Fruit fly (Drosophila melanogaster) whole organism, embryonic: Measurements from ENCODE around the gene CG10064.

Experiments
- Atf3 ChIP-seq: fragments of 200-800 bp; sonication (Bioruptor generic); optimal IDR thresholded peaks from 3 replicates; lab custom pipeline; 2016; ENCODE audit warnings: missing biosample characterization, missing genetic modification characterization
- BtbVII ChIP-seq: fragments of 200-800 bp; sonication (Bioruptor generic); optimal IDR thresholded peaks from 3 replicates; lab custom pipeline; 2017; ENCODE audit warnings: missing biosample characterization, mild to moderate bottlenecking, missing genetic modification characterization
- CG10267 ChIP-seq: fragments of 200-800 bp; sonication (Bioruptor generic); optimal IDR thresholded peaks from 2 replicates; lab custom pipeline; 2018; ENCODE audit warnings: missing biosample characterization, mild to moderate bottlenecking, missing genetic modification characterization, moderate library complexity
- CG10543 ChIP-seq: fragments of 200-800 bp; sonication (Bioruptor generic); optimal IDR thresholded peaks from 3 replicates; lab custom pipeline; 2017; ENCODE audit warnings: missing biosample characterization, mild to moderate bottlenecking, missing genetic modification characterization, moderate library complexity
- CG10979 ChIP-seq: fragments of 200-800 bp; sonication (Bioruptor generic); optimal IDR thresholded peaks from 2 replicates; lab custom pipeline; 2018; ENCODE audit warnings: missing biosample characterization, mild to moderate bottlenecking, missing genetic modification characterization, moderate library complexity
- CG15601 ChIP-seq: fragments of 200-800 bp; sonication (Bioruptor generic); optimal IDR thresholded peaks from 3 replicates; lab custom pipeline; 2019; ENCODE audit warnings: missing biosample characterization, mild to moderate bottlenecking, missing genetic modification characterization, moderate library complexity
- CG2199 ChIP-seq: fragments of 200-800 bp; sonication (Bioruptor generic); IDR thresholded peaks from 3 replicates; pipeline ENCODE4 v1.3.6; 2022; ENCODE audit warnings: missing biosample characterization, missing genetic modification characterization
- CG33213 ChIP-seq: fragments of 200-800 bp; sonication (Bioruptor generic); optimal IDR thresholded peaks from 3 replicates; lab custom pipeline; 2016; ENCODE audit warnings: missing biosample characterization, missing genetic modification characterization
- CG33557 ChIP-seq: fragments of 200-800 bp; sonication (Bioruptor generic); optimal IDR thresholded peaks from 2 replicates; lab custom pipeline; 2019; ENCODE audit warnings: missing biosample characterization, mild to moderate bottlenecking, missing genetic modification characterization, moderate library complexity
- CG34422 ChIP-seq: fragments of 200-800 bp; sonication (Bioruptor generic); IDR thresholded peaks from 3 replicates; pipeline ENCODE4 v1.3.6; 2022; ENCODE audit warnings: missing biosample characterization, missing genetic modification characterization
- CG3847 ChIP-seq: fragments of 200-800 bp; sonication (Bioruptor generic); IDR thresholded peaks from 2 replicates; pipeline ENCODE4 v1.3.6; 2022; ENCODE audit warnings: missing biosample characterization, missing genetic modification characterization
- CG4282 ChIP-seq: fragments of 200-800 bp; sonication (Bioruptor generic); optimal IDR thresholded peaks from 2 replicates; lab custom pipeline; 2016; ENCODE audit warnings: missing biosample characterization, missing genetic modification characterization
- CG4424 ChIP-seq: fragments of 200-800 bp; sonication (Bioruptor generic); optimal IDR thresholded peaks from 3 replicates; lab custom pipeline; 2016; ENCODE audit warnings: missing biosample characterization, missing genetic modification characterization
- CG6813 ChIP-seq: fragments of 200-800 bp; sonication (Bioruptor generic); optimal IDR thresholded peaks from 2 replicates; lab custom pipeline; 2017; ENCODE audit warnings: missing biosample characterization, missing genetic modification characterization, mild to moderate bottlenecking, moderate library complexity, missing genetic modification reagents
- CG8478 ChIP-seq: fragments of >200 bp; optimal IDR thresholded peaks from 2 replicates; lab custom pipeline; 2018
- CoRest ChIP-seq: fragments of 200-800 bp; sonication (Bioruptor generic); optimal IDR thresholded peaks from 3 replicates; lab custom pipeline; 2018; ENCODE audit warnings: missing biosample characterization, mild to moderate bottlenecking, missing genetic modification characterization, moderate library complexity
- ERR ChIP-seq: fragments of 200-800 bp; sonication (Bioruptor generic); optimal IDR thresholded peaks from 2 replicates; lab custom pipeline; 2016; ENCODE audit warnings: missing biosample characterization, missing genetic modification characterization
- Eip74EF ChIP-seq, 2 experiments: fragments of 200-800 bp in 1 of 2; fragments of >200 bp in 1 of 2; sonication (Bioruptor generic) in 1 of 2; optimal IDR thresholded peaks; 2 replicates each; lab custom pipeline; 2017 to 2019; ENCODE audit warnings: missing biosample characterization in 2 of 2, missing genetic modification characterization in 2 of 2, mild to moderate bottlenecking in 1 of 2, moderate library complexity in 1 of 2
- Ets97D ChIP-seq: fragments of 200-800 bp; sonication (Bioruptor generic); optimal IDR thresholded peaks from 3 replicates; lab custom pipeline; 2016; ENCODE audit warnings: missing biosample characterization, missing genetic modification characterization
- HmgZ ChIP-seq: fragments of 200-800 bp; sonication (Bioruptor generic); optimal IDR thresholded peaks from 2 replicates; lab custom pipeline; 2018; ENCODE audit warnings: missing biosample characterization, mild to moderate bottlenecking, missing genetic modification characterization
- Jarid2 ChIP-seq: fragments of 200-800 bp; sonication (Bioruptor generic); optimal IDR thresholded peaks from 3 replicates; lab custom pipeline; 2017; ENCODE audit warnings: mild to moderate bottlenecking, missing biosample characterization, missing genetic modification reagents, missing genetic modification characterization
- Kr ChIP-seq: fragments of 200-800 bp; sonication (Bioruptor generic); optimal IDR thresholded peaks from 2 replicates; lab custom pipeline; 2017; ENCODE audit warnings: missing biosample characterization, mild to moderate bottlenecking, missing genetic modification characterization
- MBD-R2 ChIP-seq: fragments of 200-800 bp; sonication (Bioruptor generic); IDR thresholded peaks from 2 replicates; pipeline ENCODE4 v1.3.6; 2022; ENCODE audit warnings: missing biosample characterization, missing genetic modification characterization
- Myb ChIP-seq: fragments of 200-800 bp; sonication (Bioruptor generic); optimal IDR thresholded peaks from 2 replicates; lab custom pipeline; 2016; ENCODE audit warnings: missing biosample characterization, missing genetic modification characterization
- NFAT ChIP-seq: fragments of 200-800 bp; sonication (Bioruptor generic); IDR thresholded peaks from 2 replicates; pipeline ENCODE4 v1.3.6; 2022; ENCODE audit warnings: missing biosample characterization, missing genetic modification characterization
- Ravus ChIP-seq: fragments of 200-800 bp; sonication (Bioruptor generic); IDR thresholded peaks from 2 replicates; pipeline ENCODE4 v1.3.6; 2022; ENCODE audit warnings: missing biosample characterization, missing genetic modification characterization
- Scr ChIP-seq: fragments of 200-800 bp; sonication (Bioruptor generic); IDR thresholded peaks from 2 replicates; pipeline ENCODE4 v1.3.6; 2022; ENCODE audit warnings: missing biosample characterization, missing genetic modification characterization; ENCODE audit not compliant: partially characterized antibody
- Sry-β ChIP-seq: fragments of 200-800 bp; sonication (Bioruptor generic); optimal IDR thresholded peaks from 2 replicates; lab custom pipeline; 2018; ENCODE audit warnings: missing biosample characterization, mild to moderate bottlenecking, missing genetic modification characterization, moderate library complexity
- Xbp1 ChIP-seq: fragments of 200-800 bp; sonication (Bioruptor generic); optimal IDR thresholded peaks from 3 replicates; lab custom pipeline; 2016; ENCODE audit warnings: missing biosample characterization, mild to moderate bottlenecking, missing genetic modification characterization
- dati ChIP-seq: fragments of 200-800 bp; sonication (Bioruptor generic); IDR thresholded peaks from 2 replicates; pipeline ENCODE4 v1.3.6; 2022; ENCODE audit warnings: missing biosample characterization, missing genetic modification characterization
- dysf ChIP-seq: fragments of 200-800 bp; sonication (Bioruptor generic); IDR thresholded peaks from 3 replicates; pipeline ENCODE4 v1.3.6; 2022; ENCODE audit warnings: missing biosample characterization, missing genetic modification characterization
- ems ChIP-seq: fragments of 200-800 bp; sonication (Bioruptor generic); optimal IDR thresholded peaks from 3 replicates; lab custom pipeline; 2016; ENCODE audit warnings: missing biosample characterization, missing genetic modification characterization
- her ChIP-seq: fragments of 200-800 bp; sonication (Bioruptor generic); optimal IDR thresholded peaks from 2 replicates; lab custom pipeline; 2016; ENCODE audit warnings: missing biosample characterization, missing genetic modification characterization
- jing ChIP-seq: fragments of 200-800 bp; sonication (Bioruptor generic); optimal IDR thresholded peaks from 2 replicates; lab custom pipeline; 2018; ENCODE audit warnings: missing biosample characterization, mild to moderate bottlenecking, missing genetic modification characterization
- knrl ChIP-seq: fragments of 200-800 bp; sonication (Bioruptor generic); IDR thresholded peaks from 3 replicates; pipeline ENCODE4 v1.3.6; 2022; ENCODE audit warnings: missing biosample characterization, missing genetic modification characterization; ENCODE audit not compliant: partially characterized antibody
- lab ChIP-seq: fragments of 200-800 bp; sonication (Bioruptor generic); optimal IDR thresholded peaks from 3 replicates; lab custom pipeline; 2017; ENCODE audit warnings: missing biosample characterization, missing genetic modification characterization, mild to moderate bottlenecking, moderate library complexity, missing genetic modification reagents
- lilli ChIP-seq: fragments of 200-800 bp; sonication (Bioruptor generic); optimal IDR thresholded peaks from 3 replicates; lab custom pipeline; 2016; ENCODE audit warnings: missing biosample characterization, missing genetic modification characterization
- maf-S ChIP-seq: fragments of 200-800 bp; sonication (Bioruptor generic); optimal IDR thresholded peaks from 2 replicates; lab custom pipeline; 2016; ENCODE audit warnings: missing biosample characterization, missing genetic modification characterization
- mam ChIP-seq: fragments of 200-800 bp; sonication (Bioruptor generic); optimal IDR thresholded peaks from 3 replicates; lab custom pipeline; 2016; ENCODE audit warnings: missing biosample characterization, missing genetic modification characterization
- nau ChIP-seq: fragments of 200-800 bp; sonication (Bioruptor generic); optimal IDR thresholded peaks from 3 replicates; lab custom pipeline; 2017; ENCODE audit warnings: missing biosample characterization, mild to moderate bottlenecking, missing genetic modification characterization, missing genetic modification reagents
- oc ChIP-seq: fragments of 200-800 bp; sonication (Bioruptor generic); optimal IDR thresholded peaks from 2 replicates; lab custom pipeline; 2018; ENCODE audit warnings: missing biosample characterization, mild to moderate bottlenecking, missing genetic modification characterization, moderate library complexity
- otp ChIP-seq: fragments of 200-800 bp; sonication (Bioruptor generic); IDR thresholded peaks from 3 replicates; pipeline ENCODE4, ENCODE4 v1.3.6; 2022; ENCODE audit warnings: missing biosample characterization, missing genetic modification characterization
- p53 ChIP-seq: fragments of 200-800 bp; sonication (Bioruptor generic); optimal IDR thresholded peaks from 2 replicates; lab custom pipeline; 2016; ENCODE audit warnings: missing biosample characterization, missing genetic modification characterization
- pita ChIP-seq: fragments of 200-800 bp; sonication (Bioruptor generic); optimal IDR thresholded peaks from 2 replicates; lab custom pipeline; 2017; ENCODE audit warnings: missing biosample characterization, mild to moderate bottlenecking, missing genetic modification characterization
- run ChIP-seq: fragments of 200-800 bp; sonication (Bioruptor generic); optimal IDR thresholded peaks from 3 replicates; lab custom pipeline; 2018; ENCODE audit warnings: missing biosample characterization, mild to moderate bottlenecking, missing genetic modification characterization
- slbo ChIP-seq: fragments of 200-800 bp; sonication (Bioruptor generic); IDR thresholded peaks from 2 replicates; pipeline ENCODE4 v1.3.6; 2022; ENCODE audit warnings: missing biosample characterization, missing genetic modification characterization
- slou ChIP-seq: fragments of 200-800 bp; sonication (Bioruptor generic); optimal IDR thresholded peaks from 3 replicates; lab custom pipeline; 2016; ENCODE audit warnings: missing biosample characterization, missing genetic modification characterization
- tap ChIP-seq: fragments of 200-800 bp; optimal IDR thresholded peaks from 3 replicates; lab custom pipeline; 2019; ENCODE audit warnings: missing biosample characterization, mild to moderate bottlenecking, missing genetic modification characterization, moderate library complexity
- ttk ChIP-seq: fragments of 200-800 bp; sonication (Bioruptor generic); IDR thresholded peaks from 2 replicates; pipeline ENCODE4 v2.1.2; 2022; ENCODE audit warnings: missing biosample characterization, missing genetic modification characterization

Gene CG10064

dm6 chr3L:6979387-6980249, 11.9 kb upstream of the CG10064 start, which contains the start of gene Galphai (continued):
- TF ChIP-seq CG15601 (tag; lab: Kevin White, UChicago) (peak; percentile 62), Eip74EF (GFP tag; optimal IDR thresholded peaks at IDR 0.05; lab: Kevin White, UChicago) (no peak), CG4424 (GFP tag; lab: Kevin White, UChicago) (no peak), HmgZ (tag; lab: Kevin White, UChicago) (peak; percentile 92), Xbp1 (GFP tag; lab: Kevin White, UChicago) (peak; percentile 39), CG10979 (tag; lab: Kevin White, UChicago) (peak; percentile 1), tap (peak; percentile 33), CG33213 (GFP tag; lab: Kevin White, UChicago) (peak; percentile 97), Sry-β (GFP tag; lab: Kevin White, UChicago) (no peak), dati (no peak), CG34422 (GFP tag; lab: Robert Waterston, UW) (peak; percentile 28; the same call in 1 of the 3 replicates), CG3847 (peak; percentile 93), Jarid2 (GFP tag; lab: Kevin White, UChicago) (peak; percentile 72), Ets97D (GFP tag; lab: Kevin White, UChicago) (peak; percentile 95), lab (GFP tag; lab: Kevin White, UChicago) (peak; percentile 55), CG6813 (no peak), Atf3 (GFP tag; lab: Kevin White, UChicago) (peak; percentile 1), oc (tag; lab: Kevin White, UChicago) (no peak), pita (GFP tag; lab: Kevin White, UChicago) (peak; percentile 98), Scr (GFP tag; lab: Robert Waterston, UW) (peak; percentile 50), run (peak; percentile 51), CoRest (peak; percentile 64), her (peak; percentile 64), maf-S (GFP tag; lab: Kevin White, UChicago) (peak; percentile 24), CG33557 (GFP tag; lab: Kevin White, UChicago) (peak; percentile 4), MBD-R2 (GFP tag; lab: Robert Waterston, UW) (peak; percentile 63), ttk (no peak), Myb (GFP tag; lab: Kevin White, UChicago) (peak; percentile 80), CG8478 (lab: Kevin White, UChicago) (peak; percentile 79), CG2199 (GFP tag; lab: Robert Waterston, UW) (0 out of 3 replicates have a peak, but pooled peaks have one; percentile 20), NFAT (GFP tag; lab: Robert Waterston, UW) (0 out of 2 replicates have a peak, but pooled peaks have one; percentile 29), otp (peak; percentile 11; the same call in 1 of the 3 replicates), ems (GFP tag; lab: Kevin White, UChicago) (peak; percentile 40), BtbVII (no peak), dysf (peak; percentile 6; the same call in 1 of the 3 replicates), slou (GFP tag; lab: Kevin White, UChicago) (no peak), nau (GFP tag; lab: Kevin White, UChicago) (no peak), lilli (GFP tag; lab: Kevin White, UChicago) (peak; percentile 22), jing (GFP tag; lab: Kevin White, UChicago) (no peak), CG10267 (peak; percentile 72), mam (GFP tag; lab: Kevin White, UChicago) (peak; percentile 31), ERR (peak; percentile 47), Ravus (GFP tag; lab: Robert Waterston, UW) (no peak), knrl (GFP tag; lab: Robert Waterston, UW) (peak; percentile 71), slbo (GFP tag; lab: Robert Waterston, UW) (peak; percentile 40), CG4282 (peak; percentile 40), p53 (GFP tag; lab: Kevin White, UChicago) (peak; percentile 74), CG10543 (GFP tag; lab: Kevin White, UChicago) (peak; percentile 13), Kr (GFP tag; lab: Kevin White, UChicago) (no peak)
